Worm (Caenorhabditis elegans) whole organism, mixed stage, embryonic: ENCODE measurements around the gene D2096.7.

Source experiments
- M03D4.4 ChIP-seq: sonication (generic microtip); optimal IDR thresholded peaks from 2 replicates; lab custom pipeline; 2017; ENCODE audit warnings: mild to moderate bottlenecking, missing genetic modification characterization, missing compliant biosample characterization
- bed-3 ChIP-seq: fragments of 200-800 bp; sonication (Bioruptor generic); optimal IDR thresholded peaks from 3 replicates; lab custom pipeline; 2018; ENCODE audit warnings: mild to moderate bottlenecking, missing genetic modification characterization, moderate library complexity, missing compliant biosample characterization
- blmp-1 ChIP-seq: fragments of 150-350 bp; optimal IDR thresholded peaks from 2 replicates; lab custom pipeline; 2014; ENCODE audit warnings: missing biosample characterization, missing genetic modification characterization
- ceh-39 ChIP-seq: fragments of 150-350 bp; optimal IDR thresholded peaks from 2 replicates; lab custom pipeline; 2014; ENCODE audit warnings: missing biosample characterization, missing genetic modification characterization
- ceh-43 ChIP-seq: fragments of 200-800 bp; sonication (Bioruptor generic); optimal IDR thresholded peaks from 2 replicates; lab custom pipeline; 2018; ENCODE audit warnings: mild to moderate bottlenecking, missing genetic modification characterization, moderate library complexity, missing compliant biosample characterization
- ces-1 ChIP-seq: fragments of 150-350 bp; optimal IDR thresholded peaks from 2 replicates; lab custom pipeline; 2014; ENCODE audit warnings: missing biosample characterization, missing genetic modification reagents, missing genetic modification characterization
- cnd-1 ChIP-seq: fragments of 200-800 bp; sonication (Bioruptor generic); optimal IDR thresholded peaks from 2 replicates; lab custom pipeline; 2018; ENCODE audit warnings: mild to moderate bottlenecking, missing genetic modification characterization, missing compliant biosample characterization
- drap-1 ChIP-seq: fragments of 200-800 bp; sonication (Bioruptor generic); optimal IDR thresholded peaks from 3 replicates; lab custom pipeline; 2018; ENCODE audit warnings: mild to moderate bottlenecking, missing genetic modification characterization, missing compliant biosample characterization
- elt-1 ChIP-seq: sonication (generic microtip); optimal IDR thresholded peaks from 2 replicates; lab custom pipeline; 2017; ENCODE audit warnings: missing genetic modification characterization, mild to moderate bottlenecking, missing compliant biosample characterization, antibody characterized with exemption, moderate library complexity, borderline replicate concordance; ENCODE audit not compliant: insufficient read depth
- elt-3 ChIP-seq: fragments of 150-350 bp; optimal IDR thresholded peaks from 2 replicates; lab custom pipeline; 2014; ENCODE audit warnings: missing biosample characterization, missing genetic modification characterization
- flh-1 ChIP-seq: fragments of 200-800 bp; sonication (Bioruptor generic); optimal IDR thresholded peaks from 2 replicates; lab custom pipeline; 2018; ENCODE audit warnings: mild to moderate bottlenecking, missing genetic modification characterization, moderate library complexity, missing compliant biosample characterization
- ham-2 ChIP-seq: fragments of 200-800 bp; sonication (Bioruptor generic); optimal IDR thresholded peaks from 2 replicates; lab custom pipeline; 2018; ENCODE audit warnings: mild to moderate bottlenecking, missing genetic modification characterization, missing compliant biosample characterization
- hlh-1 ChIP-seq: fragments of 150-350 bp; optimal IDR thresholded peaks from 2 replicates; lab custom pipeline; 2014; ENCODE audit warnings: missing biosample characterization, missing genetic modification reagents, missing genetic modification characterization
- lin-13 ChIP-seq: fragments of 150-350 bp; optimal IDR thresholded peaks from 2 replicates; lab custom pipeline; 2014; ENCODE audit warnings: missing biosample characterization, missing genetic modification characterization
- lin-32 ChIP-seq: fragments of 200-800 bp; sonication (Bioruptor generic); optimal IDR thresholded peaks from 2 replicates; lab custom pipeline; 2018; ENCODE audit warnings: mild to moderate bottlenecking, missing genetic modification characterization, missing compliant biosample characterization
- lsy-2 ChIP-seq: fragments of 150-350 bp; optimal IDR thresholded peaks from 2 replicates; lab custom pipeline; 2014; ENCODE audit warnings: missing biosample characterization, missing genetic modification characterization
- mab-5 ChIP-seq: fragments of 150-350 bp; optimal IDR thresholded peaks from 2 replicates; lab custom pipeline; 2014; ENCODE audit warnings: missing biosample characterization, missing genetic modification characterization
- mep-1 ChIP-seq: fragments of 150-350 bp; optimal IDR thresholded peaks from 2 replicates; lab custom pipeline; 2017; ENCODE audit warnings: missing biosample characterization, missing genetic modification reagents, missing genetic modification characterization, inconsistent platforms
- mls-2 ChIP-seq: sonication (generic microtip); optimal IDR thresholded peaks from 2 replicates; lab custom pipeline; 2016; ENCODE audit warnings: mild to moderate bottlenecking, missing genetic modification characterization, moderate library complexity, missing compliant biosample characterization
- nhr-12 ChIP-seq: fragments of 150-350 bp; optimal IDR thresholded peaks from 2 replicates; lab custom pipeline; 2014; ENCODE audit warnings: missing biosample characterization, missing genetic modification characterization
- nhr-2 ChIP-seq: fragments of 150-350 bp; optimal IDR thresholded peaks from 2 replicates; lab custom pipeline; 2014; ENCODE audit warnings: missing biosample characterization, missing genetic modification characterization
- nhr-237 ChIP-seq: fragments of 150-350 bp; optimal IDR thresholded peaks from 2 replicates; lab custom pipeline; 2014; ENCODE audit warnings: missing biosample characterization, missing genetic modification characterization
- nhr-28 ChIP-seq: fragments of 150-350 bp; optimal IDR thresholded peaks from 2 replicates; lab custom pipeline; 2014; ENCODE audit warnings: missing biosample characterization, missing genetic modification characterization
- nhr-76 ChIP-seq: sonication (generic microtip); optimal IDR thresholded peaks from 2 replicates; lab custom pipeline; 2017; ENCODE audit warnings: missing biosample characterization, missing genetic modification characterization
- pha-4 ChIP-seq: fragments of 150-350 bp; optimal IDR thresholded peaks from 2 replicates; lab custom pipeline; 2018; ENCODE audit warnings: missing biosample characterization, missing genetic modification reagents, missing genetic modification characterization
- sem-2 ChIP-seq: fragments of 200-800 bp; sonication (Bioruptor generic); optimal IDR thresholded peaks from 2 replicates; lab custom pipeline; 2018; ENCODE audit warnings: mild to moderate bottlenecking, missing genetic modification characterization, missing compliant biosample characterization
- snpc-4 ChIP-seq: fragments of 150-350 bp; optimal IDR thresholded peaks from 2 replicates; lab custom pipeline; 2014; ENCODE audit warnings: missing biosample characterization, missing genetic modification characterization
- sptf-1 ChIP-seq: sonication (generic microtip); optimal IDR thresholded peaks from 2 replicates; lab custom pipeline; 2017; ENCODE audit warnings: mild to moderate bottlenecking, missing genetic modification characterization, moderate library complexity, missing compliant biosample characterization
- tbx-8 ChIP-seq: fragments of 200-800 bp; sonication (Bioruptor generic); optimal IDR thresholded peaks from 2 replicates; lab custom pipeline; 2018; ENCODE audit warnings: mild to moderate bottlenecking, missing genetic modification characterization, moderate library complexity, missing compliant biosample characterization
- unc-120 ChIP-seq: sonication (generic microtip); optimal IDR thresholded peaks from 2 replicates; lab custom pipeline; 2017; ENCODE audit warnings: missing genetic modification characterization, missing compliant biosample characterization; ENCODE audit not compliant: poor library complexity, severe bottlenecking
- unc-39 ChIP-seq: fragments of 150-350 bp; optimal IDR thresholded peaks from 2 replicates; lab custom pipeline; 2014; ENCODE audit warnings: missing biosample characterization, missing genetic modification characterization
- unc-62 ChIP-seq: fragments of 150-350 bp; optimal IDR thresholded peaks from 2 replicates; lab custom pipeline; 2014; ENCODE audit warnings: missing biosample characterization, missing genetic modification reagents, missing genetic modification characterization
- zip-8 ChIP-seq: fragments of 150-350 bp; optimal IDR thresholded peaks from 2 replicates; lab custom pipeline; 2014; ENCODE audit warnings: missing biosample characterization, missing genetic modification characterization
- ztf-11 ChIP-seq: fragments of 150-350 bp; optimal IDR thresholded peaks from 2 replicates; lab custom pipeline; 2014; ENCODE audit warnings: missing biosample characterization, missing genetic modification characterization

Gene D2096.7

DNA sequence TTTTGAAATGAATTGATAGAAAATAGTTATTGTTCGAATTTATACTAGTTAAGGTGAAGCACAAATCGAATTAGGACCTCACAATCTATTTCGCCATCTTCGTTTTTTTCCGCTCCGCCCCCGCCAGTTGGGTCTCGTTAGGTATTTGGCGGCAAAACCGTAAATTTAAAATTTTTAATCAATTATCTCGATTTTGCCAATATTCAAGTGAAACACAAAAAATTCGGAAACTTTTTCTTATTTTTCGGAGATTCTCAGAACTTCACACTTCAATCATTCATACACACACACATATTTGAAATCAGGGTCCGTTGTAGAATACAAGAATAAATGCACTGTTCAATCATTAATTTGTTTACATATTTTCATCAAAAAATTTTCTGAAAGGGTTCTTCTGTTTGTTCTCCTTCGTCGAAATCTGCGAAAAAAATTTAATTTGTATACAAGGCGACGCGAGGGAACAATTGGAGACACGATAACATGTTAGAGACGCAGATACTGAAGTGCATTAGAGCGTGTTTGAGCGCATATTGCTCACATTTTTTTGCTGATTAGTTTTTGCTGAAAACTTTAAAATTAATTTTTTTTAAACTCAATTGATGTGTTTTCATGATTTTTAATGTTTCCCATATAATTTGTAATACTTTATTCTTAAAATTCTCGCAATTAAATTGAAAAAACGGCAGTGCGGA lies 17.6 kb downstream of the D2096.7 start, which contains the start of gene D2096.5:
TSS of gene D2096.5 (minus strand) at position 51 of the 692 bp plus-strand sequence.
- TF ChIP-seq elt-3 (tag; lab: Kevin White, UChicago) (no peak), nhr-237 (tag; lab: Kevin White, UChicago) (peak; percentile 2), bed-3 (GFP tag; lab: Kevin White, UChicago) (no peak), ces-1 (GFP tag; lab: Kevin White, UChicago) (peak; percentile 89), nhr-2 (no peak), mep-1 (tag; lab: Kevin White, UChicago) (peak; percentile 27), sptf-1 (tag; lab: Kevin White, UChicago) (no peak)

DNA sequence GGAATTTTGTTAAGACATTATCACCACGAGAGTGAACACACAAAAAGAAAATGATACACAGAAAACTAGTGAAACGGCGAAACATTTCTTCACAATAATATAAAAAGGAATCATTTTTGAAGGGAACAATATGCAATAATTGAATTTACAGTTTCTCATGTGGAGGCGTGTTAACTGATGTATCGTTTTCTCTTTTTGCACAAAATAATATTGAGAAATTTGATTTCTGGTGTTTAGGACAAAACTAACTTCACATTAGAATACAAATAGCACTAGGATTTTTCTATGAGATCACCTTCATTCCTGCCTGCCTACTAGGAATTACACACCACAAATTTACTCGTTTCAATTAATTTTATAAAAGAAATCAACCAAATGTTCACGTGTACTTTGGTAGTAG lies 18.9 kb downstream of the D2096.7 start, which contains the start of gene D2096.13:
TSS of gene D2096.13 (minus strand) at position 101 of the 400 bp plus-strand sequence.
- TF ChIP-seq drap-1 (GFP tag; lab: Kevin White, UChicago) = no peak
- no peak for TF ChIP-seq elt-1
- no peak for TF ChIP-seq lsy-2 (tag; lab: Kevin White, UChicago)
- no peak for TF ChIP-seq mls-2 (tag; lab: Kevin White, UChicago)
- TF ChIP-seq M03D4.4 (tag; lab: Kevin White, UChicago) = no peak
- no peak for TF ChIP-seq unc-39 (tag; lab: Kevin White, UChicago)
- no peak for TF ChIP-seq nhr-76 (tag; lab: Kevin White, UChicago)
- TF ChIP-seq ceh-39 (tag; lab: Kevin White, UChicago) = no peak
- no peak for TF ChIP-seq ces-1 (GFP tag; lab: Kevin White, UChicago)
- no peak for TF ChIP-seq unc-62 (GFP tag; lab: Kevin White, UChicago)
- TF ChIP-seq mab-5 (tag; lab: Kevin White, UChicago) = no peak
- no peak for TF ChIP-seq sptf-1 (tag; lab: Kevin White, UChicago)
- TF ChIP-seq nhr-28 (tag; lab: Kevin White, UChicago) = no peak
- TF ChIP-seq ztf-11 (tag; lab: Kevin White, UChicago) = no peak
- no peak for TF ChIP-seq nhr-2
- no peak for TF ChIP-seq elt-3 (tag; lab: Kevin White, UChicago)
- TF ChIP-seq lin-13 (tag; lab: Kevin White, UChicago) = no peak
- TF ChIP-seq ceh-43 (GFP tag; lab: Kevin White, UChicago) = no peak
- TF ChIP-seq nhr-237 (tag; lab: Kevin White, UChicago) = no peak

DNA sequence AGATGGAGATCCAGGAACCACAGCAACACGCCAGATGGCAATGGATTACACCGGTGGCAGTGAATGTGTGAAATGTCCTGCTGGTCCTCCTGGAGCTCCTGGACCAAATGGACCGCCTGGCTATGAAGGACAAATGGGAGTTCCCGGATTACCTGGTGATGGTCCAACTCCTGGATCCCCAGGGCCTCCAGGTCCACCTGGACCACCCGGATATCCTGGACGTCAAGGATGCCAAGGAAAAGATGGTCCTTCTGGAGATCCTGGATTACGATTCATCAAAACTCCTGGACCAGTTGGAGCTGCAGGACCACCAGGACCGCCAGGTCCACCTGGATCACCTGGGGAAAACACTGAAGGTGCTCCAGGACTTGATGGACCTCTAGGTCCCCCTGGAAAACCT lies 20.1 kb downstream of the D2096.7 start:
- TF ChIP-seq bed-3 (GFP tag; lab: Kevin White, UChicago) (no peak), snpc-4 (no peak)

DNA sequence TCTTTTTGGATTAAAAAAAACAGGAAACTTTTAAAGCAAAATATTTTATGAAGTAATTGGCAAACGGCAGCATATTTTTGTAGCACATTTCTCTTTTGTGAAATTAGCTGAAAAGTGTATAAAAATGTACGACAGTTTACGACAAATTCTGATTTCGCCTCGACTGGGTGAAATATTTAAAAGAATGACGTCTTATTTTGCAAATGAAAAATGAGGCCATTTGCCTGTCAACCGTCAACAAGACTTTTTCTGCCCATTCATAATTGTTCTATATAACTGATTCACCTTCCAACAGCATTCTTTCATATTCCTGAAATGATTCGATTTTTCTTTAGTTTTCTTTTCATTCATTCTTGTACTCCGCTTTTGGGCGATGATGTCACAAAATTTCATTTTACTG lies 21.8 kb downstream of the D2096.7 start, which contains the start of the genes F17E9.2 and col-116:
TSS of gene F17E9.2 (plus strand) at position 301 of the 400 bp plus-strand sequence.
TSS of gene col-116 (plus strand) at position 315 of the 400 bp plus-strand sequence.
- TF ChIP-seq nhr-28 (tag; lab: Kevin White, UChicago) (no peak), blmp-1 (no peak), unc-62 (GFP tag; lab: Kevin White, UChicago) (no peak), hlh-1 (tag; lab: Kevin White, UChicago) (no peak), tbx-8 (GFP tag; lab: Kevin White, UChicago) (no peak), lsy-2 (tag; lab: Kevin White, UChicago) (no peak), ceh-43 (GFP tag; lab: Kevin White, UChicago) (no peak), sptf-1 (tag; lab: Kevin White, UChicago) (no peak), snpc-4 (no peak), sem-2 (GFP tag; lab: Kevin White, UChicago) (no peak), flh-1 (GFP tag; lab: Kevin White, UChicago) (no peak)
- TF ChIP-seq, all 35 proteins: peak for 0

DNA sequence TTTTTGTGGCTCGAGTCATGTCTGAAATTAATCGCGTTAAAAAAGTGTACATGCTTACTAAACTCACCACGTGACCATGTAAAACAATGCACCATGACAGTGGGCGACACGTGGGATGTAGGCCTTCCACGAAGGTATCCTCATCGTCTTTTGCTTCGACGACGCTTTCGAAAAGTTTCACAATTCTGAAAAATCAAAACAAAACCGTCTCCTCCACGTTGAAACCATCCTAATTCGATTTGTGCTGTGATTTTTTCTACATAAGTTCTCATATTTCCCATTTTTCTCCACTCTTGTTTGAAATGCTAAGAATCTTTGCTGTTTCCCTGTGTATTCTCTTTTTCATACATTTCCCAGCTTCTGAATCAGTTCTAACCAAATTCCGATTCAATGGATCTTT lies 22.9 kb downstream of the D2096.7 start, which contains the start of gene F17E9.3:
TSS of gene F17E9.3 (plus strand) at position 301 of the 400 bp plus-strand sequence.
- TF ChIP-seq tbx-8 (GFP tag; lab: Kevin White, UChicago) (no peak), hlh-1 (tag; lab: Kevin White, UChicago) (no peak), unc-39 (tag; lab: Kevin White, UChicago) (no peak), drap-1 (GFP tag; lab: Kevin White, UChicago) (no peak), nhr-12 (tag; lab: Kevin White, UChicago) (no peak), mls-2 (tag; lab: Kevin White, UChicago) (no peak), ham-2 (no peak), lin-32 (no peak), cnd-1 (tag; lab: Kevin White, UChicago) (no peak), nhr-76 (tag; lab: Kevin White, UChicago) (no peak), unc-120 (tag; lab: Kevin White, UChicago) (no peak), sptf-1 (tag; lab: Kevin White, UChicago) (no peak), blmp-1 (no peak), unc-62 (GFP tag; lab: Kevin White, UChicago) (no peak), pha-4 (no peak), zip-8 (tag; lab: Kevin White, UChicago) (no peak)
